Worm (Caenorhabditis elegans): Measurements from ENCODE around the gene F08B12.4.

The F08B12.4 gene

DNA sequence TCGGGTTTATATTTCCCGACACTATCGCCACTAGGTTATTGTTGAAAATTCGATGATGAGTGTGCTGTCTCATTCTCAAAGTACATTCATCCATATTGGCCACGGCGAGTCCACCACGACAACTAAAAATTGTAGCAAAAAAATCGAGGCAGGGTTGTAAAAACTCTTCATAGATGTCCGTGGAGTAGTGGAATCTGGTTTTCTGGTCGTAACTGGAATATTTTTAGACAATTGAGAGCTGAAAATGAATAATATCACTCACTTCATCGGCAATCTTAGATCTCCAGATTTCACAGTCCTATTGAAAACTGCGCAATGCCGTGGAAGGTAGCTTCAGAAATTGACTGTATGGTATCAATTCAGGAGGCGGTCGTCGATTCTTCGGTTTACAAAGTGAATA, 28.0 kb upstream of the F08B12.4 start:
- TF ChIP-seq nfya-1 (tag; optimal IDR thresholded peaks at IDR 0.05; ENCODE audit: borderline replicate concordance, insufficient read depth) (no peak), bed-1 (GFP tag; IDR thresholded peaks at IDR 0.05) (no peak), unc-62 (GFP tag; optimal IDR thresholded peaks at IDR 0.05) (no peak), dpff-1 (tag; optimal IDR thresholded peaks at IDR 0.05) (no peak), Y95B8A.8 (GFP tag; IDR thresholded peaks at IDR 0.05) (no peak), ztf-3 (GFP tag; optimal IDR thresholded peaks at IDR 0.05) (no peak), F39B2.1 (GFP tag; IDR thresholded peaks at IDR 0.05) (no peak), ceh-100 (GFP tag; IDR thresholded peaks at IDR 0.05) (no peak), zfh-2 (GFP tag; conservative IDR thresholded peaks at IDR 0.05) (no peak)

ce11 chrX:11433488-11433887, 26.0 kb upstream of the F08B12.4 start, which contains the start of gene hum-4:
Gene hum-4 (minus strand): TSS chrX:11433588.
- TF ChIP-seq hlh-26 (GFP tag; conservative IDR thresholded peaks at IDR 0.05) (no peak), Y53F4B.3 (GFP tag; IDR thresholded peaks at IDR 0.05) (no peak), snpc-1.1 (tag; optimal IDR thresholded peaks at IDR 0.05; ENCODE audit: insufficient read depth) (no peak), K12H6.12 (tag; optimal IDR thresholded peaks at IDR 0.05) (no peak), ztf-22 (GFP tag; optimal IDR thresholded peaks at IDR 0.05) (no peak)

ce11 chrX:11427550-11427949, 20.0 kb upstream of the F08B12.4 start:
- TF ChIP-seq D2030.7 (GFP tag; IDR thresholded peaks at IDR 0.05) (no peak), nhr-80 (tag; optimal IDR thresholded peaks at IDR 0.05) (no peak), F33H1.4 (GFP tag; IDR thresholded peaks at IDR 0.05) (no peak), ceh-27 (GFP tag; optimal IDR thresholded peaks at IDR 0.05) (no peak), let-526 (GFP tag; IDR thresholded peaks at IDR 0.05) (no peak), hmg-20 (GFP tag; IDR thresholded peaks at IDR 0.05) (no peak), bed-1 (GFP tag; IDR thresholded peaks at IDR 0.05) (no peak), athp-1 (tag; optimal IDR thresholded peaks at IDR 0.05) (no peak), ztf-18 (tag; optimal IDR thresholded peaks at IDR 0.05) (no peak), F10E7.11 (tag; optimal IDR thresholded peaks at IDR 0.05) (no peak), hlh-12 (tag; optimal IDR thresholded peaks at IDR 0.05) (no peak), chd-7 (tag; optimal IDR thresholded peaks at IDR 0.05) (no peak), ztf-6 (GFP tag; IDR thresholded peaks at IDR 0.05) (no peak), Y53G8AR.9 (GFP tag; conservative IDR thresholded peaks at IDR 0.05) (no peak), madf-8 (GFP tag; conservative IDR thresholded peaks at IDR 0.05) (no peak), C06A6.2 (GFP tag; conservative IDR thresholded peaks at IDR 0.05) (no peak)

- peak; percentile 11 for TF ChIP-seq nhr-80 (tag; optimal IDR thresholded peaks at IDR 0.05)
- TF ChIP-seq F22D6.2 (tag; optimal IDR thresholded peaks at IDR 0.05): no peak
Observed at ce11 chrX:11426647-11427046, 19.1 kb upstream of the F08B12.4 start.

DNA sequence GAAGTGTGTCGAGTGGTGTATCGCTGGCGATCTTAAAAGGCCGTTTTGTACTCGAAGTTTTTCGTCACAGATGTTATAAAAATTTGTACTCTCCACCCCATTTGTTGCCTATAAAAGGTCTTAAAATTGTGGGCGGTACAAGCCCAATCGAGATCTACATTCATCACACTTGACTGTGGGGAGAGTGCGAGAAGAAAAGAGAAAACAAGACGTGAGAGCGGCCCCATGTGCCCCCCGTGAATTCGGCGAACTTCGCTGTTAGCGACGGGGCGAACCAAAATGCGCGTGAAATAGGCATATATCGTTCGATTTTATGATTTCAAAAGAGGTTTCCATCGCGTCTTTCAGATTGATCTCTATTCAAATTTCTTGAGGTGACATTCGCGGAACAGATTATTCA, 12.5 kb upstream of the F08B12.4 start, which contains the start of gene F46C3.6:
F46C3.6 (minus strand) TSS at position 87 of the 400 bp plus-strand sequence.
- no peak for TF ChIP-seq F57C9.4 (tag; optimal IDR thresholded peaks at IDR 0.05)
- no peak for TF ChIP-seq snpc-1.3 (tag; optimal IDR thresholded peaks at IDR 0.05; ENCODE audit: insufficient read depth)
- TF ChIP-seq F57A8.1 (GFP tag; optimal IDR thresholded peaks at IDR 0.05): no peak
- TF ChIP-seq F23B12.7 (tag; optimal IDR thresholded peaks at IDR 0.05; ENCODE audit: insufficient read depth): no peak
- TF ChIP-seq let-607 (tag; optimal IDR thresholded peaks at IDR 0.05): no peak
- TF ChIP-seq lin-40 (tag; optimal IDR thresholded peaks at IDR 0.05): no peak
- no peak for TF ChIP-seq him-1 (tag; optimal IDR thresholded peaks at IDR 0.05)
- no peak for TF ChIP-seq efl-1 (GFP tag; optimal IDR thresholded peaks at IDR 0.05)
- no peak for TF ChIP-seq B0336.3 (GFP tag; IDR thresholded peaks at IDR 0.05)

Data from whole organism, young adult.